Fruit fly (Drosophila melanogaster) whole organism, embryonic: ENCODE data around the gene Srp14.

ENCODE experiments used
- Antp ChIP-seq: fragments of 200-800 bp; sonication (Bioruptor generic); optimal IDR thresholded peaks from 3 replicates; lab custom pipeline; 2016; ENCODE audit warnings: missing biosample characterization, missing genetic modification characterization
- Awh ChIP-seq: fragments of 200-800 bp; sonication (Bioruptor generic); IDR thresholded peaks from 2 replicates; pipeline ENCODE4, ENCODE4 v1.3.6; 2022; ENCODE audit warnings: missing biosample characterization, missing genetic modification characterization
- B-H2 ChIP-seq: fragments of 200-800 bp; sonication (Bioruptor generic); optimal IDR thresholded peaks from 2 replicates; lab custom pipeline; 2018; ENCODE audit warnings: missing biosample characterization, mild to moderate bottlenecking, missing genetic modification characterization
- CG10321 ChIP-seq: fragments of 200-800 bp; sonication (Bioruptor generic); IDR thresholded peaks from 2 replicates; pipeline ENCODE4 v1.3.6; 2022; ENCODE audit warnings: missing biosample characterization, missing genetic modification characterization
- CG11456 ChIP-seq: fragments of 200-800 bp; sonication (Bioruptor generic); IDR thresholded peaks from 3 replicates; pipeline ENCODE4 v1.3.6; 2022; ENCODE audit warnings: missing biosample characterization, missing genetic modification characterization
- CG11695 ChIP-seq: fragments of 200-800 bp; sonication (Bioruptor generic); IDR thresholded peaks from 3 replicates; pipeline ENCODE4 v1.3.6; 2022; ENCODE audit warnings: missing biosample characterization, missing genetic modification characterization
- CG12155 ChIP-seq: fragments of 200-800 bp; sonication (Bioruptor generic); optimal IDR thresholded peaks from 3 replicates; lab custom pipeline; 2016; ENCODE audit warnings: missing biosample characterization, missing genetic modification characterization
- CG12299 ChIP-seq: fragments of 200-800 bp; sonication (Bioruptor generic); optimal IDR thresholded peaks from 2 replicates; lab custom pipeline; 2018; ENCODE audit warnings: missing biosample characterization, mild to moderate bottlenecking, missing genetic modification characterization
- CG12744 ChIP-seq: fragments of 200-800 bp; sonication (Bioruptor generic); optimal IDR thresholded peaks from 2 replicates; lab custom pipeline; 2016; ENCODE audit warnings: missing biosample characterization, missing genetic modification characterization
- CG13775 ChIP-seq: fragments of 200-800 bp; sonication (Bioruptor generic); optimal IDR thresholded peaks from 3 replicates; lab custom pipeline; 2017; ENCODE audit warnings: missing biosample characterization, mild to moderate bottlenecking, missing genetic modification characterization
- CG14441 ChIP-seq: fragments of 200-800 bp; sonication (Bioruptor generic); IDR thresholded peaks from 2 replicates; pipeline ENCODE4 v1.3.6; 2022; ENCODE audit warnings: missing biosample characterization, missing genetic modification characterization
- CG1792 ChIP-seq: fragments of 200-800 bp; sonication (Bioruptor generic); optimal IDR thresholded peaks from 2 replicates; lab custom pipeline; 2016; ENCODE audit warnings: missing biosample characterization, missing genetic modification characterization
- CG18599 ChIP-seq: fragments of 200-800 bp; sonication (Bioruptor generic); optimal IDR thresholded peaks from 3 replicates; lab custom pipeline; 2017; ENCODE audit warnings: missing biosample characterization, missing genetic modification characterization, mild to moderate bottlenecking, moderate library complexity, missing genetic modification reagents
- CG2712 ChIP-seq: fragments of 200-800 bp; optimal IDR thresholded peaks from 3 replicates; lab custom pipeline; 2019; ENCODE audit warnings: missing biosample characterization, mild to moderate bottlenecking, missing genetic modification characterization, moderate library complexity
- CG5953 ChIP-seq: fragments of 200-800 bp; sonication (Bioruptor generic); IDR thresholded peaks from 2 replicates; pipeline ENCODE4 v1.3.6; 2022; ENCODE audit warnings: missing biosample characterization, missing genetic modification characterization
- CG6254 ChIP-seq: fragments of 200-800 bp; sonication (Bioruptor generic); optimal IDR thresholded peaks from 3 replicates; lab custom pipeline; 2017; ENCODE audit warnings: mild to moderate bottlenecking, missing biosample characterization, missing genetic modification reagents, missing genetic modification characterization
- CG7745 ChIP-seq: fragments of 200-800 bp; sonication (Bioruptor generic); optimal IDR thresholded peaks from 2 replicates; lab custom pipeline; 2018; ENCODE audit warnings: missing biosample characterization, mild to moderate bottlenecking, missing genetic modification characterization, moderate library complexity
- CG7987 ChIP-seq: fragments of 200-800 bp; sonication (Bioruptor generic); optimal IDR thresholded peaks from 2 replicates; lab custom pipeline; 2018; ENCODE audit warnings: missing biosample characterization, mild to moderate bottlenecking, missing genetic modification characterization, moderate library complexity
- CG8089 ChIP-seq: fragments of 200-800 bp; sonication (Bioruptor generic); optimal IDR thresholded peaks from 3 replicates; lab custom pipeline; 2016; ENCODE audit warnings: missing biosample characterization, missing genetic modification characterization
- CoRest ChIP-seq: fragments of 200-800 bp; sonication (Bioruptor generic); optimal IDR thresholded peaks from 3 replicates; lab custom pipeline; 2018; ENCODE audit warnings: missing biosample characterization, mild to moderate bottlenecking, missing genetic modification characterization, moderate library complexity
- Dip3 ChIP-seq: fragments of 200-800 bp; sonication (Bioruptor generic); optimal IDR thresholded peaks from 3 replicates; lab custom pipeline; 2016; ENCODE audit warnings: missing biosample characterization, missing genetic modification characterization
- Meics ChIP-seq: fragments of 200-800 bp; sonication (Bioruptor generic); optimal IDR thresholded peaks from 2 replicates; lab custom pipeline; 2017; ENCODE audit warnings: missing biosample characterization, mild to moderate bottlenecking, missing genetic modification characterization
- Nf-YB ChIP-seq: fragments of 200-800 bp; sonication (Bioruptor generic); optimal IDR thresholded peaks from 3 replicates; lab custom pipeline; 2019; ENCODE audit warnings: missing biosample characterization, mild to moderate bottlenecking, missing genetic modification characterization, moderate library complexity
- Six4 ChIP-seq: fragments of 200-800 bp; sonication (Bioruptor generic); optimal IDR thresholded peaks from 2 replicates; lab custom pipeline; 2016; ENCODE audit warnings: missing biosample characterization, missing genetic modification characterization
- aop ChIP-seq: fragments of 200-800 bp; sonication (Bioruptor generic); IDR thresholded peaks from 2 replicates; pipeline ENCODE4 v1.3.6; 2022; ENCODE audit warnings: missing biosample characterization, missing genetic modification characterization
- az2 ChIP-seq: fragments of 200-800 bp; sonication (Bioruptor generic); optimal IDR thresholded peaks from 3 replicates; lab custom pipeline; 2016; ENCODE audit warnings: missing biosample characterization, missing genetic modification characterization
- bbx ChIP-seq: fragments of 200-800 bp; sonication (Bioruptor generic); IDR thresholded peaks from 2 replicates; pipeline ENCODE4 v1.3.6; 2022; ENCODE audit warnings: missing biosample characterization, missing genetic modification characterization; ENCODE audit not compliant: partially characterized antibody
- dimm ChIP-seq: fragments of 200-800 bp; sonication (Bioruptor generic); IDR thresholded peaks from 2 replicates; pipeline ENCODE4 v1.3.6; 2022; ENCODE audit warnings: missing biosample characterization, missing genetic modification characterization
- ewg ChIP-seq: fragments of 200-800 bp; sonication (Bioruptor generic); optimal IDR thresholded peaks from 3 replicates; lab custom pipeline; 2017; ENCODE audit warnings: mild to moderate bottlenecking, missing biosample characterization, missing genetic modification reagents, missing genetic modification characterization
- fu2 ChIP-seq: fragments of 200-800 bp; sonication (Bioruptor generic); optimal IDR thresholded peaks from 2 replicates; lab custom pipeline; 2016; ENCODE audit warnings: missing biosample characterization, missing genetic modification characterization
- grau ChIP-seq: fragments of 200-800 bp; optimal IDR thresholded peaks from 3 replicates; lab custom pipeline; 2019; ENCODE audit warnings: missing biosample characterization, mild to moderate bottlenecking, missing genetic modification characterization, moderate library complexity
- gro ChIP-seq: fragments of 200-800 bp; sonication (Bioruptor generic); optimal IDR thresholded peaks from 2 replicates; lab custom pipeline; 2016; ENCODE audit warnings: missing biosample characterization, missing genetic modification characterization
- ham ChIP-seq: fragments of 200-800 bp; sonication (Bioruptor generic); IDR thresholded peaks from 2 replicates; pipeline ENCODE4 v1.3.6; 2022; ENCODE audit warnings: missing biosample characterization, missing genetic modification characterization
- hb ChIP-seq: fragments of 200-800 bp; sonication (Bioruptor generic); IDR thresholded peaks from 3 replicates; pipeline ENCODE4 v1.3.6; 2022; ENCODE audit warnings: missing biosample characterization, missing genetic modification characterization; ENCODE audit not compliant: partially characterized antibody
- jigr1 ChIP-seq: fragments of 200-800 bp; sonication (Bioruptor generic); IDR thresholded peaks from 3 replicates; pipeline ENCODE4 v1.3.6; 2022; ENCODE audit warnings: missing biosample characterization, missing genetic modification characterization
- kay ChIP-seq: fragments of 200-800 bp; sonication (Bioruptor generic); optimal IDR thresholded peaks from 2 replicates; lab custom pipeline; 2016; ENCODE audit warnings: missing biosample characterization, missing genetic modification characterization
- knrl ChIP-seq: fragments of 200-800 bp; sonication (Bioruptor generic); IDR thresholded peaks from 3 replicates; pipeline ENCODE4 v1.3.6; 2022; ENCODE audit warnings: missing biosample characterization, missing genetic modification characterization; ENCODE audit not compliant: partially characterized antibody
- pan ChIP-seq, 4 experiments: fragments of >200 bp in 3 of 4; fragments of 200-800 bp in 1 of 4; sonication (Bioruptor generic) in 1 of 4; optimal IDR thresholded peaks in 3 of 4; IDR thresholded peaks in 1 of 4; 2 replicates each; pipeline versions ENCODE4 v1.3.6 to Lab custom; 2017 to 2022; ENCODE audit warnings: missing biosample characterization in 2 of 4, missing genetic modification characterization in 2 of 4, mixed read lengths in 1 of 4
- pb ChIP-seq: fragments of 200-800 bp; sonication (Bioruptor generic); optimal IDR thresholded peaks from 3 replicates; lab custom pipeline; 2016; ENCODE audit warnings: missing biosample characterization, missing genetic modification characterization
- vfl ChIP-seq: fragments of 200-800 bp; sonication (Bioruptor generic); optimal IDR thresholded peaks from 2 replicates; lab custom pipeline; 2016; ENCODE audit warnings: missing biosample characterization, missing genetic modification characterization

Gene Srp14

dm6 chr3R:20542283-20543144 is 37.4 kb upstream of the Srp14 start (continued):
- peak; percentile 9 for TF ChIP-seq Meics (GFP tag; lab: Kevin White, UChicago)
- TF ChIP-seq hb (GFP tag; lab: Robert Waterston, UW): no peak
- peak; percentile 67 for TF ChIP-seq CG2712 (tag; lab: Kevin White, UChicago)
- peak; percentile 34 for TF ChIP-seq Six4 (GFP tag; lab: Kevin White, UChicago)
- no peak for TF ChIP-seq CG13775 (GFP tag; lab: Kevin White, UChicago)
- no peak for TF ChIP-seq aop (GFP tag; lab: Robert Waterston, UW)
- TF ChIP-seq vfl (GFP tag; lab: Kevin White, UChicago): no peak
- TF ChIP-seq dimm (GFP tag; lab: Robert Waterston, UW): 0 out of 2 replicates have a peak, but pooled peaks have one; percentile 27
- peak; percentile 75 for TF ChIP-seq CG7745 (tag; lab: Kevin White, UChicago)
- TF ChIP-seq CG1792 (GFP tag; lab: Kevin White, UChicago): no peak
- peak; percentile 74 for TF ChIP-seq Awh (GFP tag; lab: Robert Waterston, UW)
- no peak for TF ChIP-seq CG7987
- no peak for TF ChIP-seq ewg (GFP tag; lab: Kevin White, UChicago)
- TF ChIP-seq CG12155 (GFP tag; lab: Kevin White, UChicago): no peak
- no peak for TF ChIP-seq pan (optimal IDR thresholded peaks at IDR 0.05; lab: Kevin White, UChicago)
- TF ChIP-seq pan (GFP tag; optimal IDR thresholded peaks at IDR 0.05 in 1 of 2, IDR thresholded peaks at IDR 0.05 in 1 of 2): no peak
- TF ChIP-seq grau (tag; lab: Kevin White, UChicago): peak; percentile 3
- peak; percentile 56; the same call in 1 of the 3 replicates for TF ChIP-seq CG11695 (GFP tag; lab: Robert Waterston, UW)
- no peak for TF ChIP-seq Dip3 (GFP tag; lab: Kevin White, UChicago)
- TF ChIP-seq CG14441: no peak
- no peak for TF ChIP-seq CG11456
- no peak for TF ChIP-seq bbx (GFP tag; lab: Robert Waterston, UW)
- peak; percentile 49 for TF ChIP-seq CoRest (tag; lab: Kevin White, UChicago)
- no peak for TF ChIP-seq pb (GFP tag; lab: Kevin White, UChicago)
- no peak for TF ChIP-seq knrl (GFP tag; lab: Robert Waterston, UW)
- peak; percentile 39 for TF ChIP-seq CG12299 (tag; lab: Kevin White, UChicago)
- TF ChIP-seq CG12744 (GFP tag; lab: Kevin White, UChicago): no peak
- peak; percentile 20 for TF ChIP-seq kay (GFP tag; lab: Kevin White, UChicago)
- no peak for TF ChIP-seq CG8089 (GFP tag; lab: Kevin White, UChicago)
- no peak for TF ChIP-seq CG18599 (GFP tag; lab: Kevin White, UChicago)
- TF ChIP-seq az2: no peak
- TF ChIP-seq Antp: no peak
- no peak for TF ChIP-seq ham
- TF ChIP-seq CG5953 (GFP tag; lab: Robert Waterston, UW): no peak
- TF ChIP-seq CG10321 (GFP tag; lab: Robert Waterston, UW): 0 out of 2 replicates have a peak, but pooled peaks have one; percentile 39
- TF ChIP-seq B-H2 (GFP tag; lab: Kevin White, UChicago): no peak
- TF ChIP-seq fu2: no peak
- peak; percentile 20 for TF ChIP-seq CG6254
- TF ChIP-seq jigr1 (GFP tag; lab: Robert Waterston, UW): no peak
- peak; percentile 33 for TF ChIP-seq Nf-YB (GFP tag; lab: Kevin White, UChicago)
- TF ChIP-seq gro: no peak
